Fruit fly (Drosophila melanogaster): ENCODE measurements around the gene scpr-A.
A peak's percentile ranks its signal among the peaks of the same experiment; 100 is the strongest.

scpr-A gene

DNA sequence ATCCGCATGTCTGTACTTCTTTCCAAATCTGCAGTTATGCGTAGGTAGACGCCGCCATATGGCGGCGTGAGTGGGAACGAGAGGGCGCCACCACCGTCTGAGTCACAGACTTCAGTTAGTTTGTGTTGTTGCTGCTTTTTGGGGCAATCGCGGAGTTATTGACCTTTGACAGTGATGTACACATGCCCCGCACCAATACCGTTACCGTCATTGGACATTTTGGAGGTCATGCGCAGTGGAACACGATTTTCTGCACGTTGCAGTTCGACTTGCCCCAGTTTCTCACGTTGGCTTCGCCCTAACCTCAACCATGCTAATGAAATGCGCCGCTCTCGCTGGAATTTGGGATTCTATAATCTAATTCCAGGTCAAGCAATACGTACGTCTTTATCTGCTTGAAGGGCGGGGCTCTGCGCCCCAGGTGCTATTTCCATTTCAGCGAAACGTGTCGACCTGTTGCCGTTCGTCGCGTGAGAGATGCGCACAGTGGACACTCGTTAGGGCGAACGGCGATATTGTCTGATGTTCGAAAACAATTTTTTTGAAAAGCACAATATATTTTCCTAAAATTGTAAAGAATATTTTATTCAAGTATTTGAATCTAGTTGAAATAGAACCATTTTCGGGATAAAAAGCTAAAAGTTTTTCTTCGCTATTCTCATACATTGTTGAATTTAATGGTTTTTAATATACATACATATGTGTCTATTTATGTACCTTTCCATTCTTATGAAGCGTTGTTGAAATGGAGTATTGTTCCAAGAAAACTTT, 29.5 kb upstream of the scpr-A start:
- TF ChIP-seq EcR (GFP tag; optimal IDR thresholded peaks at IDR 0.05): no peak
- no peak for TF ChIP-seq pan (optimal IDR thresholded peaks at IDR 0.05)
- no peak for TF ChIP-seq Dll (optimal IDR thresholded peaks at IDR 0.05)
- no peak for TF ChIP-seq CG8478 (optimal IDR thresholded peaks at IDR 0.05)
- TF ChIP-seq psq (optimal IDR thresholded peaks at IDR 0.05): no peak
- TF ChIP-seq usp (GFP tag; optimal IDR thresholded peaks at IDR 0.05): no peak

- TF ChIP-seq psq (optimal IDR thresholded peaks at IDR 0.05) (no peak), CG8478 (optimal IDR thresholded peaks at IDR 0.05) (no peak), usp (GFP tag; optimal IDR thresholded peaks at IDR 0.05) (no peak)
These were observed 26.5 kb upstream of the scpr-A start, which contains the start of gene ZnT86D for dm6 chr3R:11214449-11214950. ZnT86D (minus strand) TSS chr3R:11214539.

dm6 chr3R:11216156-11216630, 24.8 kb upstream of the scpr-A start, which contains the start of the genes RpS25 and CG4820:
RpS25 (minus strand) TSS chr3R:11216287.
CG4820 (plus strand) TSS chr3R:11216535.
- TF ChIP-seq pan (optimal IDR thresholded peaks at IDR 0.05) (no peak), usp (GFP tag; optimal IDR thresholded peaks at IDR 0.05) (no peak), psq (optimal IDR thresholded peaks at IDR 0.05) (no peak), Dll (optimal IDR thresholded peaks at IDR 0.05) (no peak), EcR (GFP tag; optimal IDR thresholded peaks at IDR 0.05) (no peak), CG8478 (optimal IDR thresholded peaks at IDR 0.05) (no peak)

DNA sequence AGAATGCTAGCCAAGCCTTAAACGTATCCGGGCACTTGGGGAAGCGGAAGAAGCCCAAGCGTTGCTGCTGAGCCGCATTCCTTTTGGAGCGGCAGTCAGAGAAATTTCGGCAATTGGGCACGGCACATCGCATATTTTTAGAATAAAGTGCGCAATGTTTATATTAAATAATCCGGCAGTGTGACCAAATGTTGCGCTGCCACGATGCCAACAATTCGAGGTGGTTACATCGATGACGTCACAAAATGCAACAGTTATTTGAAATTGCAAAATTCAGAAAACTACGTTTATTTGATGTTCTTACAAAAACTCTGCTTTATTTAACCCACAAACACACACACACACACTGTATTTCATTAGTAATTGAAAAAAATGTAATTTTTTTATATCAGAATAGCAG, 21.1 kb upstream of the scpr-A start, which contains the start of gene CG6689:
CG6689 (minus strand) TSS at position 182 of the 400 bp plus-strand sequence.
- TF ChIP-seq Dll (optimal IDR thresholded peaks at IDR 0.05): no peak
- no peak for TF ChIP-seq psq (optimal IDR thresholded peaks at IDR 0.05)
- no peak for TF ChIP-seq CG8478 (optimal IDR thresholded peaks at IDR 0.05)
- no peak for TF ChIP-seq pan (optimal IDR thresholded peaks at IDR 0.05)
- no peak for TF ChIP-seq usp (GFP tag; optimal IDR thresholded peaks at IDR 0.05)
- no peak for TF ChIP-seq EcR (GFP tag; optimal IDR thresholded peaks at IDR 0.05)

DNA sequence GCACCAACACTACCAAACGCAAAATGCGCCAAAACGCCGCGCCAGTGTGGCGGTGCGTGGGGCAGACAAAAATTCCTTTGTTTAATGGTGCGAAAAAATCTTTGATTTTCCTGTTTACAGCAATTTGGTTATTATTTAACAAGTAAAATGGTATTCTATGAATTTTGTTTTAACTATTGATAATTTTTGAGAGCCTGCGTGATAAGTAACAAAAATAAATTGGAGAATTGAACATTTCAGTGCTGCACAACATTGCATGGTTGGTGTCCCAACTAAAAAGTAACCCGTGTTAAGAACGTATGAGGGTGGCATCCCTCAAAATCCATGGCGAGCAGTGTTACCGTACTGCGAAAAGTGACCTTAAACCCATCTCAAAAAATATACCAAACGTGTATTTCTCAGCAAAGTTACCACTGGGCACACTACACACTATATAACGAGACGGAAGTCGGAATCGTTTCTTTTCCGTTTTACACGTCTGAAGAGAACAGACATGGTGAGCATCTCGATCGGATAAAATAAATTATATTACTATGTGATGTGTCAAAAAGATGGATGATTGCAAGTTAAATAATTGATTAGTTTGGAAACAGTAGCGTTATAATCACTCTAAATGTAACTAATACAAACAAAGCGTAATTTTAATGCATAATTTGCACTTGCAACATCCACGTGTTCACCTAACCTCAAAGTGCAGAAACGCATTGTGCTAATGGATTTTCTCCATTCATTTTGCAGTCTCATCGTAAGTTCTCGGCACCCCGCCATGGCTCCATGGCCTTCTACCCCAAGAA, 19.3 kb upstream of the scpr-A start, which contains the start of the genes CG6693 and RpL3:
CG6693 (minus strand) TSS at position 203 of the 794 bp plus-strand sequence.
RpL3 (plus strand) TSS at position 458 of the 794 bp plus-strand sequence.
- TF ChIP-seq pan (optimal IDR thresholded peaks at IDR 0.05) (no peak), Dll (optimal IDR thresholded peaks at IDR 0.05) (no peak), usp (GFP tag; optimal IDR thresholded peaks at IDR 0.05) (no peak), psq (optimal IDR thresholded peaks at IDR 0.05) (no peak), EcR (GFP tag; optimal IDR thresholded peaks at IDR 0.05) (no peak), CG8478 (optimal IDR thresholded peaks at IDR 0.05) (no peak)

- no peak for TF ChIP-seq usp (GFP tag; optimal IDR thresholded peaks at IDR 0.05)
- no peak for TF ChIP-seq pan (optimal IDR thresholded peaks at IDR 0.05)
- TF ChIP-seq EcR (GFP tag; optimal IDR thresholded peaks at IDR 0.05): no peak
- TF ChIP-seq CG8478 (optimal IDR thresholded peaks at IDR 0.05): no peak
- no peak for TF ChIP-seq psq (optimal IDR thresholded peaks at IDR 0.05)
- TF ChIP-seq Dll (optimal IDR thresholded peaks at IDR 0.05): no peak
These were observed 18.4 kb upstream of the scpr-A start for dm6 chr3R:11222587-11222986.

DNA sequence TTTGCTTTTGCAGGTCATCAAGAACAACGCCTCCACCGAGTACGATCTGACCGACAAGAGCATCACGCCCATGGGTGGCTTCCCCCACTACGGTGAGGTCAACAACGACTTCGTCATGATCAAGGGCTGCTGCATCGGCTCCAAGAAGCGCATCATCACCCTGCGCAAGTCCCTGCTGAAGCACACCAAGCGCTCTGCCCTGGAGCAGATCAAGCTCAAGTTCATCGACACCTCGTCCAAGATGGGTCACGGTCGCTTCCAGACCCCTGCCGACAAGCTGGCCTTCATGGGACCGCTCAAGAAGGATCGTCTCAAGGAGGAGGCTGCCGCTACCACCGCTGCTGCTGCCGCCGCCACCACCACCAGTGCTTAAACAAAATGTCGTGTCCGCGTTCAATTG, 16.5 kb upstream of the scpr-A start:
- TF ChIP-seq CG8478 (optimal IDR thresholded peaks at IDR 0.05) (no peak), usp (GFP tag; optimal IDR thresholded peaks at IDR 0.05) (no peak), psq (optimal IDR thresholded peaks at IDR 0.05) (no peak), pan (optimal IDR thresholded peaks at IDR 0.05) (no peak), EcR (GFP tag; optimal IDR thresholded peaks at IDR 0.05) (no peak), Dll (optimal IDR thresholded peaks at IDR 0.05) (no peak)

dm6 chr3R:11225220-11225619, 15.8 kb upstream of the scpr-A start, which contains the start of gene scpr-C:
scpr-C (plus strand) TSS chr3R:11225520.
- TF ChIP-seq Dll (optimal IDR thresholded peaks at IDR 0.05) (no peak), usp (GFP tag; optimal IDR thresholded peaks at IDR 0.05) (no peak), EcR (GFP tag; optimal IDR thresholded peaks at IDR 0.05) (no peak), psq (optimal IDR thresholded peaks at IDR 0.05) (no peak), pan (optimal IDR thresholded peaks at IDR 0.05) (no peak), CG8478 (optimal IDR thresholded peaks at IDR 0.05) (no peak)

DNA sequence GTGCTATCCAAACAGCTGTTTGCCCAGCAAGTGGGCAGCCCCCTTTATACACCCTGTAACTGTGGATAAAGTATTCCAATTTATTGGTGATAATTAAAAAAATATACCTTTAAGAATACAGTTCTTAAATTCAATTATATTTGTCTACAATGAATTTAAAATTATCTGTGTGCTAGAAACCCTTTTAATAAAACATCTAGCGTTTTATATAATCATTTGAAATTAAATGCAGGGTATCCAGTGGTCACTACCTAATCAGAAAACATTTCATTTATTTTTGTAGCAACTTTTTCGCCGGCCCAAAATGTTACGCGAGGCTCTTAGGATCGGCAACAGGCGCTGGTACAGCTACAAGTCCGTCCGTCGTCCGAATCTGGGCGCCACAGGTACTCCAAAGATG, 14.5 kb upstream of the scpr-A start, which contains the start of gene CG17726:
CG17726 (plus strand) TSS at position 267 of the 400 bp plus-strand sequence.
- TF ChIP-seq pan (optimal IDR thresholded peaks at IDR 0.05) (peak; percentile 95), psq (optimal IDR thresholded peaks at IDR 0.05) (no peak)

DNA sequence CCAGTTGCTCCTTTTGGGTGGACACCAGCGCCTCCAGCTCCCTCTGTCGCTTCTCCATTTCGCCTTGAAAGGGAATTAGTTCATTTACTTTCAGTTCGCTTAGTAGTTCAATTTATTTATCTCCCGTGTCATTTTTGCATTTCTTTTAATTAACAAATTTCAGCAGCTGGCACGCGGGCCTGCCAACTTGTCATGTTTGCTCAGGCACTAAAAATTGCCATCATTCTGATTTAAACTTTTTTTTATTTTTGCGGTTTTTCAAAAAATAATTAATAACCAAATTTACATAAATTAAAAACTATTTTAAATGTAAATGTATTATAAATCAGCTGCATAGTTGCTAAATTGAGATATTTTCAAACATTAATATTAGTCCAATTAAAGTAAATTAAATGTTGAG, 10.6 kb upstream of the scpr-A start, which contains the start of gene GCC88:
GCC88 (minus strand) TSS at position 209 of the 400 bp plus-strand sequence.
- no peak for TF ChIP-seq CG8478 (optimal IDR thresholded peaks at IDR 0.05)

DNA sequence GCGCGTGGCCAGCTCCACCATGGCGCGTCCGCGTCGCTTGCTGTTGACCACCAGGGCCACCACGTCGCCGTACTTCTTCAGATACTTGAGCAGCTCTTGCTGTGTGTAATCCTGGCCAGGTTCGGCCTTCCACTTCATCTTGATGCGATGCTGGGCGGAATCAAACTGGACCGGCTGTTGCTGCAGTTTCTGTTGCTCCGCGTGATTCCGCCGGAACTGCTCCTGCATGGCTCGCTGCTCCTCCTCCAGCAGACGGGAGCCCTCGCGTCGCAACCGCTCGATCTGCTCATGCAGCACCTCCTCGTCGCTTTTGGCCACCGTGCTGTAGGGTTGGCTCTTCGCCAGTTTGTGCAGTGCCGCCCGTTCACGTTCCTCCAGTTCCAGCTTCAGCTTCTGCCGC, 9.9 kb upstream of the scpr-A start:
- TF ChIP-seq Dll (optimal IDR thresholded peaks at IDR 0.05): no peak
- no peak for TF ChIP-seq usp (GFP tag; optimal IDR thresholded peaks at IDR 0.05)
- no peak for TF ChIP-seq CG8478 (optimal IDR thresholded peaks at IDR 0.05)
- TF ChIP-seq psq (optimal IDR thresholded peaks at IDR 0.05): no peak
- TF ChIP-seq EcR (GFP tag; optimal IDR thresholded peaks at IDR 0.05): no peak
- TF ChIP-seq pan (optimal IDR thresholded peaks at IDR 0.05): no peak
